Fruit fly (Drosophila melanogaster) whole organism, embryonic: ENCODE data around the gene CG13461.

ENCODE experiments used
- Asciz ChIP-seq: fragments of 200-800 bp; sonication (Bioruptor generic); optimal IDR thresholded peaks from 2 replicates; lab custom pipeline; 2017; ENCODE audit warnings: missing biosample characterization, mild to moderate bottlenecking, missing genetic modification characterization, missing genetic modification reagents
- B-H1 ChIP-seq: fragments of 200-800 bp; sonication (Bioruptor generic); IDR thresholded peaks from 3 replicates; pipeline ENCODE4 v1.3.6; 2022; ENCODE audit warnings: missing biosample characterization, missing genetic modification characterization
- B-H2 ChIP-seq: fragments of 200-800 bp; sonication (Bioruptor generic); optimal IDR thresholded peaks from 2 replicates; lab custom pipeline; 2018; ENCODE audit warnings: missing biosample characterization, mild to moderate bottlenecking, missing genetic modification characterization
- CG10462 ChIP-seq: fragments of 200-800 bp; sonication (Bioruptor generic); optimal IDR thresholded peaks from 2 replicates; lab custom pipeline; 2016; ENCODE audit warnings: missing biosample characterization, missing genetic modification characterization
- CG11560 ChIP-seq: fragments of 200-800 bp; sonication (Bioruptor generic); IDR thresholded peaks from 3 replicates; pipeline ENCODE4 v1.3.6; 2022; ENCODE audit warnings: missing biosample characterization, missing genetic modification characterization
- CG13287 ChIP-seq: fragments of 200-800 bp; sonication (Bioruptor generic); IDR thresholded peaks from 2 replicates; pipeline ENCODE4 v1.3.6; 2022; ENCODE audit warnings: missing biosample characterization, missing genetic modification characterization; ENCODE audit not compliant: partially characterized antibody
- CG14050 ChIP-seq: fragments of 200-800 bp; sonication (Bioruptor generic); IDR thresholded peaks from 3 replicates; pipeline ENCODE4 v1.3.6; 2022; ENCODE audit warnings: missing biosample characterization, missing genetic modification characterization
- CG14710 ChIP-seq: fragments of 200-800 bp; sonication (Bioruptor generic); optimal IDR thresholded peaks from 3 replicates; lab custom pipeline; 2019; ENCODE audit warnings: missing biosample characterization, mild to moderate bottlenecking, missing genetic modification characterization, moderate library complexity
- CG15601 ChIP-seq: fragments of 200-800 bp; sonication (Bioruptor generic); optimal IDR thresholded peaks from 3 replicates; lab custom pipeline; 2019; ENCODE audit warnings: missing biosample characterization, mild to moderate bottlenecking, missing genetic modification characterization, moderate library complexity
- CG15696 ChIP-seq: fragments of 200-800 bp; sonication (Bioruptor generic); optimal IDR thresholded peaks from 2 replicates; lab custom pipeline; 2019; ENCODE audit warnings: missing biosample characterization, mild to moderate bottlenecking, missing genetic modification characterization, moderate library complexity
- CG16813 ChIP-seq: fragments of 200-800 bp; sonication (Bioruptor generic); IDR thresholded peaks from 3 replicates; pipeline ENCODE4 v1.3.6; 2022; ENCODE audit warnings: missing biosample characterization, missing genetic modification characterization; ENCODE audit not compliant: partially characterized antibody
- CG18262 ChIP-seq: fragments of 200-800 bp; optimal IDR thresholded peaks from 3 replicates; lab custom pipeline; 2019; ENCODE audit warnings: missing biosample characterization, mild to moderate bottlenecking, missing genetic modification characterization, moderate library complexity
- CG32772 ChIP-seq: fragments of 200-800 bp; sonication (Bioruptor generic); IDR thresholded peaks from 2 replicates; pipeline ENCODE4 v1.3.6; 2022; ENCODE audit warnings: missing biosample characterization, missing genetic modification characterization
- CG34224 ChIP-seq: fragments of 200-800 bp; sonication (Bioruptor generic); IDR thresholded peaks from 3 replicates; pipeline ENCODE4 v1.3.6; 2022; ENCODE audit warnings: missing biosample characterization, missing genetic modification characterization; ENCODE audit not compliant: partially characterized antibody
- CG4730 ChIP-seq: fragments of 200-800 bp; sonication (Bioruptor generic); IDR thresholded peaks from 2 replicates; pipeline ENCODE4 v1.3.6; 2022; ENCODE audit warnings: missing biosample characterization, missing genetic modification characterization
- CG6175 ChIP-seq: fragments of 200-800 bp; sonication (Bioruptor generic); IDR thresholded peaks from 3 replicates; pipeline ENCODE4 v1.3.6; 2022; ENCODE audit warnings: missing biosample characterization, missing genetic modification characterization
- CG7357 ChIP-seq: fragments of 200-800 bp; sonication (Bioruptor generic); IDR thresholded peaks from 3 replicates; pipeline ENCODE4 v1.3.6; 2022; ENCODE audit warnings: missing biosample characterization, missing genetic modification characterization
- CG7556 ChIP-seq: fragments of 200-800 bp; sonication (Bioruptor generic); optimal IDR thresholded peaks from 2 replicates; lab custom pipeline; 2017; ENCODE audit warnings: missing biosample characterization, mild to moderate bottlenecking, missing genetic modification characterization
- CG7963 ChIP-seq: fragments of 200-800 bp; sonication (Bioruptor generic); IDR thresholded peaks from 3 replicates; pipeline ENCODE4 v1.3.6; 2022; ENCODE audit warnings: missing biosample characterization, missing genetic modification characterization; ENCODE audit not compliant: partially characterized antibody
- CG8944 ChIP-seq: fragments of 200-800 bp; sonication (Bioruptor generic); optimal IDR thresholded peaks from 3 replicates; lab custom pipeline; 2016; ENCODE audit warnings: missing biosample characterization, missing genetic modification characterization
- CTCF ChIP-seq: fragments of 200-800 bp; sonication (Bioruptor generic); optimal IDR thresholded peaks from 2 replicates; lab custom pipeline; 2017; ENCODE audit warnings: missing biosample characterization, mild to moderate bottlenecking, missing genetic modification characterization, moderate library complexity
- Doc3 ChIP-seq: fragments of 200-800 bp; sonication (Bioruptor generic); IDR thresholded peaks from 3 replicates; pipeline ENCODE4 v1.3.6; 2022; ENCODE audit warnings: missing biosample characterization, missing genetic modification characterization; ENCODE audit not compliant: partially characterized antibody
- Hr39 ChIP-seq: fragments of >200 bp; optimal IDR thresholded peaks from 2 replicates; lab custom pipeline; 2017
- Hsf ChIP-seq: fragments of 200-800 bp; sonication (Bioruptor generic); optimal IDR thresholded peaks from 3 replicates; lab custom pipeline; 2016; ENCODE audit warnings: missing biosample characterization, missing genetic modification characterization
- Jarid2 ChIP-seq: fragments of 200-800 bp; sonication (Bioruptor generic); optimal IDR thresholded peaks from 3 replicates; lab custom pipeline; 2017; ENCODE audit warnings: mild to moderate bottlenecking, missing biosample characterization, missing genetic modification reagents, missing genetic modification characterization
- MBD-R2 ChIP-seq: fragments of 200-800 bp; sonication (Bioruptor generic); IDR thresholded peaks from 2 replicates; pipeline ENCODE4 v1.3.6; 2022; ENCODE audit warnings: missing biosample characterization, missing genetic modification characterization
- Med ChIP-seq: fragments of 200-800 bp; sonication (Bioruptor generic); peaks from one replicate; lab custom pipeline; 2016; ENCODE audit warnings: missing biosample characterization, missing genetic modification characterization, mild to moderate bottlenecking, inconsistent platforms, moderate library complexity
- Nf-YB ChIP-seq: fragments of 200-800 bp; sonication (Bioruptor generic); optimal IDR thresholded peaks from 3 replicates; lab custom pipeline; 2019; ENCODE audit warnings: missing biosample characterization, mild to moderate bottlenecking, missing genetic modification characterization, moderate library complexity
- Nf-YC ChIP-seq: fragments of 200-800 bp; optimal IDR thresholded peaks from 3 replicates; lab custom pipeline; 2019; ENCODE audit warnings: missing biosample characterization, mild to moderate bottlenecking, missing genetic modification characterization, moderate library complexity
- Spps ChIP-seq: fragments of 200-800 bp; sonication (Bioruptor generic); optimal IDR thresholded peaks from 2 replicates; lab custom pipeline; 2018; ENCODE audit warnings: missing biosample characterization, mild to moderate bottlenecking, missing genetic modification characterization
- Sry-δ ChIP-seq: fragments of 200-800 bp; sonication (Bioruptor generic); optimal IDR thresholded peaks from 2 replicates; lab custom pipeline; 2016; ENCODE audit warnings: missing biosample characterization, missing genetic modification characterization
- Taf1 ChIP-seq: fragments of 200-800 bp; sonication (Bioruptor generic); IDR thresholded peaks from 2 replicates; pipeline ENCODE4 v1.3.6; 2022; ENCODE audit warnings: missing biosample characterization, missing genetic modification characterization
- amos ChIP-seq: fragments of 200-800 bp; sonication (Bioruptor generic); IDR thresholded peaks from 2 replicates; pipeline ENCODE4 v1.3.6; 2022; ENCODE audit warnings: missing biosample characterization, missing genetic modification characterization; ENCODE audit not compliant: partially characterized antibody
- aop ChIP-seq: fragments of 200-800 bp; sonication (Bioruptor generic); IDR thresholded peaks from 2 replicates; pipeline ENCODE4 v1.3.6; 2022; ENCODE audit warnings: missing biosample characterization, missing genetic modification characterization
- bigmax ChIP-seq: fragments of 200-800 bp; sonication (Bioruptor generic); optimal IDR thresholded peaks from 2 replicates; lab custom pipeline; 2018; ENCODE audit warnings: missing biosample characterization, mild to moderate bottlenecking, missing genetic modification characterization
- br ChIP-seq: fragments of >200 bp; optimal IDR thresholded peaks from 2 replicates; lab custom pipeline; 2017
- eyg ChIP-seq: fragments of 200-800 bp; sonication (Bioruptor generic); optimal IDR thresholded peaks from 3 replicates; lab custom pipeline; 2016; ENCODE audit warnings: missing biosample characterization, missing genetic modification characterization
- fru ChIP-seq: fragments of >200 bp; optimal IDR thresholded peaks from 2 replicates; lab custom pipeline; 2017
- gem ChIP-seq: fragments of 200-800 bp; sonication (Bioruptor generic); optimal IDR thresholded peaks from 2 replicates; lab custom pipeline; 2019; ENCODE audit warnings: missing biosample characterization, mild to moderate bottlenecking, missing genetic modification characterization, moderate library complexity
- gsb ChIP-seq: fragments of 200-800 bp; sonication (Bioruptor generic); IDR thresholded peaks from 2 replicates; pipeline ENCODE4 v1.3.6; 2022; ENCODE audit warnings: missing biosample characterization, missing genetic modification characterization
- her ChIP-seq: fragments of 200-800 bp; sonication (Bioruptor generic); optimal IDR thresholded peaks from 2 replicates; lab custom pipeline; 2016; ENCODE audit warnings: missing biosample characterization, missing genetic modification characterization
- kni ChIP-seq: fragments of 200-800 bp; sonication (Bioruptor generic); optimal IDR thresholded peaks from 3 replicates; lab custom pipeline; 2017; ENCODE audit warnings: mild to moderate bottlenecking, missing biosample characterization, missing genetic modification reagents, missing genetic modification characterization
- lab ChIP-seq: fragments of 200-800 bp; sonication (Bioruptor generic); optimal IDR thresholded peaks from 3 replicates; lab custom pipeline; 2017; ENCODE audit warnings: missing biosample characterization, missing genetic modification characterization, mild to moderate bottlenecking, moderate library complexity, missing genetic modification reagents
- org-1 ChIP-seq: fragments of 200-800 bp; sonication (Bioruptor generic); optimal IDR thresholded peaks from 2 replicates; lab custom pipeline; 2017; ENCODE audit warnings: missing biosample characterization, missing genetic modification characterization
- peb ChIP-seq: fragments of 200-800 bp; sonication (Bioruptor generic); IDR thresholded peaks from 2 replicates; pipeline ENCODE4 v1.3.6; 2022; ENCODE audit warnings: missing biosample characterization, missing genetic modification characterization
- phol ChIP-seq: fragments of 200-800 bp; sonication (Bioruptor generic); optimal IDR thresholded peaks from 3 replicates; lab custom pipeline; 2018; ENCODE audit warnings: missing biosample characterization, mild to moderate bottlenecking, missing genetic modification characterization, moderate library complexity
- pita ChIP-seq: fragments of 200-800 bp; sonication (Bioruptor generic); optimal IDR thresholded peaks from 2 replicates; lab custom pipeline; 2017; ENCODE audit warnings: missing biosample characterization, mild to moderate bottlenecking, missing genetic modification characterization
- prd ChIP-seq, 3 experiments: fragments of >200 bp in 2 of 3; fragments of 200-800 bp in 1 of 3; sonication (Bioruptor generic) in 1 of 3; optimal IDR thresholded peaks in 2 of 3; IDR thresholded peaks in 1 of 3; 2 replicates in 2 of 3; 3 replicates in 1 of 3; pipeline versions ENCODE4 v1.3.6 to Lab custom; 2017 to 2022; ENCODE audit warnings: missing biosample characterization in 1 of 3, missing genetic modification characterization in 1 of 3
- sr ChIP-seq: fragments of 200-800 bp; sonication (Bioruptor generic); IDR thresholded peaks from 3 replicates; pipeline ENCODE4 v1.3.6; 2022; ENCODE audit warnings: missing biosample characterization, missing genetic modification characterization
- tin ChIP-seq: fragments of 200-800 bp; sonication (Bioruptor generic); optimal IDR thresholded peaks from 3 replicates; lab custom pipeline; 2016; ENCODE audit warnings: missing biosample characterization, missing genetic modification characterization

Gene CG13461

DNA sequence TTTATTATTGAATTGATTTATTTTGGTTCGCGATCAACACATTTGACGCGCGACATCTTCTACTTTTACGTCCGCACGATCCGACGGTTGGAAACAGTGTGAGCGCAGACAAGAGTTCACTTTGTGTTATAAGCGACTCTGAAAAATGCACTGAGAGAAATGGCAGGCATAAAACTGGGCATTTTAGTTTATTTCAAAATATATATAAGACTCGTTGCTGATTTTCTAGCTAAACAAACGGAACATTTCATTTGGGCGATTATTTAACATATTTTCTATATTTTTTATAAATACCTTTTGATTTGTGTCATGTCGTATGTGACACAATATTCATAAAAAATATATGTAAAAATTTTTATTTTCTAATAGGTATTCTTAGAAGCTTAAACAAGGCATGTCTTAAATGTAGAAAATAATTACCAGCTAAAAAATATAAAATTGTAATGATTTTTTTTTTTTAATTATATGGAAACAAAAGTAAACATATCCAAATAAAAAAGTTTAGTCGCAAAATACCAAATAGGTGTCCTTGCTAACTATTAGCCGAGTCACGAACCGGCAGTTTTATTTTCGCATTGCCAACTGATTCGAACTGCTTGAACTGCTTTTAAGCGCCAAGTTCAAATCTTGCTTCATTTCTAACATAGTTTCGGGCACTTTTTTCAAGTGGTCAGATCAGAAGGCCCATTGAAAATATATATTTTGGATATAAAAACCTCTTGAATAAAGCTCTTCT is 38.2 kb downstream of the CG13461 start, which contains the start of gene Reck (continued):
- TF ChIP-seq gem (tag; lab: Kevin White, UChicago): peak; percentile 90
- peak; percentile 55 for TF ChIP-seq CG32772 (GFP tag; lab: Robert Waterston, UW)
- TF ChIP-seq Jarid2 (GFP tag; lab: Kevin White, UChicago): peak; percentile 49
- no peak for TF ChIP-seq eyg
- TF ChIP-seq CG16813: no peak
- peak; percentile 33; the same call in 1 of the 3 replicates for TF ChIP-seq CG6175 (GFP tag; lab: Robert Waterston, UW)
- peak; percentile 29; the same call in 1 of the 2 replicates for TF ChIP-seq aop
- TF ChIP-seq B-H1 (GFP tag; lab: Robert Waterston, UW): peak; percentile 77; the same call in 2 of the 3 replicates
- peak; percentile 41; the same call in 1 of the 3 replicates for TF ChIP-seq sr
- no peak for TF ChIP-seq bigmax (GFP tag; lab: Kevin White, UChicago)
- TF ChIP-seq Nf-YB (GFP tag; lab: Kevin White, UChicago): peak; percentile 65
- TF ChIP-seq Hr39: no peak
- peak; percentile 70 for TF ChIP-seq Hsf
- TF ChIP-seq peb (GFP tag; lab: Robert Waterston, UW): no peak
- TF ChIP-seq CG7556 (GFP tag; lab: Kevin White, UChicago): peak; percentile 76
- peak; percentile 47; the same call in 1 of the 2 replicates for TF ChIP-seq gsb
- peak; percentile 83 for TF ChIP-seq Asciz
- TF ChIP-seq amos (GFP tag; lab: Robert Waterston, UW): no peak
- peak; percentile 80 for TF ChIP-seq CG14050 (GFP tag; lab: Robert Waterston, UW)
- peak; percentile 2 for TF ChIP-seq Sry-δ (GFP tag; lab: Kevin White, UChicago)
- peak; percentile 84 for TF ChIP-seq tin (GFP tag; lab: Kevin White, UChicago)
- TF ChIP-seq CG14710 (tag; lab: Kevin White, UChicago): peak; percentile 86
- no peak for TF ChIP-seq her (GFP tag; lab: Kevin White, UChicago)
- no peak for TF ChIP-seq CG34224
- no peak; the same call in 1 of the 2 replicates for TF ChIP-seq MBD-R2 (GFP tag; lab: Robert Waterston, UW)
- no peak for TF ChIP-seq prd (optimal IDR thresholded peaks at IDR 0.05; lab: Kevin White, UChicago)
- TF ChIP-seq prd (GFP tag; IDR thresholded peaks at IDR 0.05; lab: Robert Waterston, UW): peak; percentile 71
- peak; percentile 42 for TF ChIP-seq CG10462 (GFP tag; lab: Kevin White, UChicago)
- peak; percentile 12 for TF ChIP-seq CG8944
- TF ChIP-seq Med: peak; percentile 93
- no peak for TF ChIP-seq kni (GFP tag; lab: Kevin White, UChicago)
- peak; percentile 43; the same call in 1 of the 3 replicates for TF ChIP-seq CG7357 (GFP tag; lab: Robert Waterston, UW)
- TF ChIP-seq phol (tag; lab: Kevin White, UChicago): peak; percentile 88
- TF ChIP-seq CG11560: no peak
- TF ChIP-seq fru: no peak
- TF ChIP-seq CTCF: peak; percentile 59
- no peak for TF ChIP-seq Doc3 (GFP tag; lab: Robert Waterston, UW)
- TF ChIP-seq Spps (tag; lab: Kevin White, UChicago): peak; percentile 88
- TF ChIP-seq Taf1 (GFP tag; lab: Robert Waterston, UW): no peak
- TF ChIP-seq br: no peak
- TF ChIP-seq CG15696 (tag; lab: Kevin White, UChicago): peak; percentile 69
- TF ChIP-seq CG13287 (GFP tag; lab: Robert Waterston, UW): no peak
- peak; percentile 74 for TF ChIP-seq CG4730
- peak; percentile 22 for TF ChIP-seq org-1 (GFP tag; lab: Kevin White, UChicago)
- no peak for TF ChIP-seq CG7963
- peak; percentile 67 for TF ChIP-seq pita (GFP tag; lab: Kevin White, UChicago)
- TF ChIP-seq CG18262: peak; percentile 86
- peak; percentile 40 for TF ChIP-seq Nf-YC (tag; lab: Kevin White, UChicago)
- peak; percentile 69 for TF ChIP-seq CG15601 (tag; lab: Kevin White, UChicago)
- TF ChIP-seq B-H2 (GFP tag; lab: Kevin White, UChicago): no peak
- peak; percentile 90 for TF ChIP-seq lab (GFP tag; lab: Kevin White, UChicago)
